Worm (Caenorhabditis elegans) whole organism, L3 larva: ENCODE results near the gene lin-29.

Experiments
- aly-2 ChIP-seq: fragments of 150-350 bp; optimal IDR thresholded peaks from 2 replicates; lab custom pipeline; 2014; ENCODE audit warnings: missing biosample characterization, missing genetic modification characterization
- ama-1 ChIP-seq: fragments of 150-350 bp; optimal IDR thresholded peaks from 2 replicates; lab custom pipeline; 2018
- egl-27 ChIP-seq: sonication (generic microtip); optimal IDR thresholded peaks from 4 replicates; lab custom pipeline; 2017; ENCODE audit warnings: missing biosample characterization, missing genetic modification reagents, missing genetic modification characterization
- lin-15B ChIP-seq: fragments of 150-350 bp; optimal IDR thresholded peaks from 2 replicates; lab custom pipeline; 2014; ENCODE audit warnings: missing biosample characterization, missing genetic modification characterization
- lin-39 ChIP-seq: fragments of 150-350 bp; optimal IDR thresholded peaks from 2 replicates; lab custom pipeline; 2018; ENCODE audit warnings: missing biosample characterization, missing genetic modification reagents, missing genetic modification characterization
- mdl-1 ChIP-seq: fragments of 150-350 bp; optimal IDR thresholded peaks from 2 replicates; lab custom pipeline; 2014; ENCODE audit warnings: missing biosample characterization, missing genetic modification characterization
- nhr-25 ChIP-seq: sonication (generic microtip); optimal IDR thresholded peaks from 2 replicates; lab custom pipeline; 2017; ENCODE audit warnings: missing biosample characterization, missing genetic modification characterization
- sea-2 ChIP-seq: fragments of 150-350 bp; sonication (generic microtip); optimal IDR thresholded peaks from 4 replicates; lab custom pipeline; 2014; ENCODE audit warnings: missing biosample characterization, missing genetic modification reagents, missing genetic modification characterization
- skn-1 ChIP-seq: fragments of 150-350 bp; optimal IDR thresholded peaks from 2 replicates; lab custom pipeline; 2014; ENCODE audit warnings: missing biosample characterization, missing genetic modification characterization
- snpc-4 ChIP-seq: fragments of 150-350 bp; optimal IDR thresholded peaks from 2 replicates; lab custom pipeline; 2014; ENCODE audit warnings: missing biosample characterization, missing genetic modification characterization
- zag-1 ChIP-seq: fragments of 150-350 bp; optimal IDR thresholded peaks from 2 replicates; lab custom pipeline; 2014; ENCODE audit warnings: missing biosample characterization, missing genetic modification characterization
- ztf-11 ChIP-seq: fragments of 150-350 bp; optimal IDR thresholded peaks from 2 replicates; lab custom pipeline; 2014; ENCODE audit warnings: missing biosample characterization, missing genetic modification characterization

DNA sequence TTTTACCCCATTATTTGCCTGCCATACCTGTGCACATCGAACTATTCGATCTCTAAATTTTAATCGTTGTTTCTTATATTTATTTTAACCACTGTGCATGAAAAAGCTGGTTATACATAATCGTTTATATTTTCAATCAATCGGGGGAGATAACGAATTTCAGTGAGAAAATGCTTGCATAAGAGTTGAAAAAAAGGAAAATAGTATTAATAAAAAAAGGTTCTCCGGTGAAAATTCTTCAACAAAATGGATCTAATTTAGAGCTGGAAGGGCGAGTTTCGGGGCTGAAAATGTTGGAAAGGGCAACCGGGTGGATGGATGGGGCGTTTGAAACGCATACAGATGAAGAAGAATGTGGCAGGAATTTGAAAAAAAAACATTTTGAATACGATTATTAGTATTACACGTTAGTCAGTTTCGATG is 17.6 kb downstream of the lin-29 start:
- TF ChIP-seq ama-1 (lab: Kevin White, UChicago) (peak; percentile 57), ztf-11 (tag; lab: Kevin White, UChicago) (no peak), zag-1 (tag; lab: Kevin White, UChicago) (no peak), skn-1 (tag; lab: Kevin White, UChicago) (no peak), mdl-1 (tag; lab: Kevin White, UChicago) (no peak), lin-15B (tag; lab: Kevin White, UChicago) (no peak), snpc-4 (no peak), aly-2 (tag; lab: Kevin White, UChicago) (no peak), lin-39 (tag; lab: Kevin White, UChicago) (no peak), nhr-25 (tag; lab: Kevin White, UChicago) (no peak), egl-27 (no peak), sea-2 (GFP tag; lab: Kevin White, UChicago) (no peak)
